Fruit fly (Drosophila melanogaster) whole organism, embryonic: ENCODE results near the gene aop.

Source experiments
- CG11456 ChIP-seq: fragments of 200-800 bp; sonication (Bioruptor generic); IDR thresholded peaks from 3 replicates; pipeline ENCODE4 v1.3.6; 2022; ENCODE audit warnings: missing biosample characterization, missing genetic modification characterization
- CG11560 ChIP-seq: fragments of 200-800 bp; sonication (Bioruptor generic); IDR thresholded peaks from 3 replicates; pipeline ENCODE4 v1.3.6; 2022; ENCODE audit warnings: missing biosample characterization, missing genetic modification characterization
- CG11696 ChIP-seq: fragments of 200-800 bp; sonication (Bioruptor generic); IDR thresholded peaks from 2 replicates; pipeline ENCODE4 v1.3.6; 2022; ENCODE audit warnings: missing biosample characterization, missing genetic modification characterization
- CG12155 ChIP-seq: fragments of 200-800 bp; sonication (Bioruptor generic); optimal IDR thresholded peaks from 3 replicates; lab custom pipeline; 2016; ENCODE audit warnings: missing biosample characterization, missing genetic modification characterization
- CG14860 ChIP-seq: fragments of 200-800 bp; sonication (Bioruptor generic); IDR thresholded peaks from 3 replicates; pipeline ENCODE4 v1.3.6; 2022; ENCODE audit warnings: missing biosample characterization, missing genetic modification characterization; ENCODE audit not compliant: partially characterized antibody
- CG14965 ChIP-seq: fragments of 200-800 bp; sonication (Bioruptor generic); optimal IDR thresholded peaks from 2 replicates; lab custom pipeline; 2016; ENCODE audit warnings: missing biosample characterization, missing genetic modification characterization, borderline replicate concordance
- CG15073 ChIP-seq: fragments of 200-800 bp; sonication (Bioruptor generic); optimal IDR thresholded peaks from 2 replicates; lab custom pipeline; 2016; ENCODE audit warnings: missing biosample characterization, missing genetic modification characterization
- CG17186 ChIP-seq: fragments of 200-800 bp; sonication (Bioruptor generic); optimal IDR thresholded peaks from 3 replicates; lab custom pipeline; 2017; ENCODE audit warnings: missing biosample characterization, missing genetic modification reagents, missing genetic modification characterization
- CG17328 ChIP-seq: fragments of 200-800 bp; sonication (Bioruptor generic); IDR thresholded peaks from 2 replicates; pipeline ENCODE4 v1.3.6; 2022; ENCODE audit warnings: missing biosample characterization, missing genetic modification characterization
- CG1792 ChIP-seq: fragments of 200-800 bp; sonication (Bioruptor generic); optimal IDR thresholded peaks from 2 replicates; lab custom pipeline; 2016; ENCODE audit warnings: missing biosample characterization, missing genetic modification characterization
- CG43689 ChIP-seq: fragments of 200-800 bp; sonication (Bioruptor generic); IDR thresholded peaks from 2 replicates; pipeline ENCODE4 v1.3.6; 2022; ENCODE audit warnings: missing biosample characterization, missing genetic modification characterization
- CG4424 ChIP-seq: fragments of 200-800 bp; sonication (Bioruptor generic); optimal IDR thresholded peaks from 3 replicates; lab custom pipeline; 2016; ENCODE audit warnings: missing biosample characterization, missing genetic modification characterization
- CG5953 ChIP-seq: fragments of 200-800 bp; sonication (Bioruptor generic); IDR thresholded peaks from 2 replicates; pipeline ENCODE4 v1.3.6; 2022; ENCODE audit warnings: missing biosample characterization, missing genetic modification characterization
- CG8281 ChIP-seq: fragments of 200-800 bp; sonication (Bioruptor generic); optimal IDR thresholded peaks from 2 replicates; lab custom pipeline; 2018; ENCODE audit warnings: missing biosample characterization, mild to moderate bottlenecking, missing genetic modification characterization, moderate library complexity
- CG9437 ChIP-seq: fragments of 200-800 bp; sonication (Bioruptor generic); optimal IDR thresholded peaks from 2 replicates; lab custom pipeline; 2018; ENCODE audit warnings: missing biosample characterization, mild to moderate bottlenecking, missing genetic modification characterization
- CkIIα-i1 ChIP-seq: fragments of 200-800 bp; sonication (Bioruptor generic); IDR thresholded peaks from 2 replicates; pipeline ENCODE4 v1.3.6; 2022; ENCODE audit warnings: missing biosample characterization, missing genetic modification characterization
- Dad ChIP-seq: fragments of 200-800 bp; sonication (Bioruptor generic); optimal IDR thresholded peaks from 3 replicates; lab custom pipeline; 2016; ENCODE audit warnings: missing biosample characterization, missing genetic modification characterization
- Deaf1 ChIP-seq: fragments of 200-800 bp; optimal IDR thresholded peaks from 3 replicates; lab custom pipeline; 2019; ENCODE audit warnings: missing biosample characterization, mild to moderate bottlenecking, missing genetic modification characterization, moderate library complexity
- Ets97D ChIP-seq: fragments of 200-800 bp; sonication (Bioruptor generic); optimal IDR thresholded peaks from 3 replicates; lab custom pipeline; 2016; ENCODE audit warnings: missing biosample characterization, missing genetic modification characterization
- Fer1 ChIP-seq: fragments of 200-800 bp; sonication (Bioruptor generic); optimal IDR thresholded peaks from 2 replicates; lab custom pipeline; 2017; ENCODE audit warnings: missing biosample characterization, mild to moderate bottlenecking, missing genetic modification characterization
- Fer2 ChIP-seq: fragments of 200-800 bp; sonication (Bioruptor generic); optimal IDR thresholded peaks from 2 replicates; lab custom pipeline; 2018; ENCODE audit warnings: missing biosample characterization, mild to moderate bottlenecking, missing genetic modification characterization, moderate library complexity
- Gug ChIP-seq: fragments of 200-800 bp; sonication (Bioruptor generic); IDR thresholded peaks from 4 replicates; pipeline ENCODE4 v1.3.6; 2022; ENCODE audit warnings: missing biosample characterization, missing genetic modification characterization
- HLH3B ChIP-seq: fragments of 200-800 bp; sonication (Bioruptor generic); IDR thresholded peaks from 2 replicates; pipeline ENCODE4 v1.3.6; 2022; ENCODE audit warnings: missing biosample characterization, missing genetic modification characterization
- HLH54F ChIP-seq: fragments of 200-800 bp; sonication (Bioruptor generic); optimal IDR thresholded peaks from 3 replicates; lab custom pipeline; 2016; ENCODE audit warnings: missing biosample characterization, missing genetic modification characterization
- Hr3 ChIP-seq: fragments of 200-800 bp; sonication (Bioruptor generic); optimal IDR thresholded peaks from 3 replicates; lab custom pipeline; 2016; ENCODE audit warnings: missing biosample characterization, missing genetic modification characterization
- Hr39 ChIP-seq: fragments of >200 bp; optimal IDR thresholded peaks from 2 replicates; lab custom pipeline; 2017
- NK7.1 ChIP-seq: fragments of 200-800 bp; sonication (Bioruptor generic); optimal IDR thresholded peaks from 3 replicates; lab custom pipeline; 2016; ENCODE audit warnings: missing biosample characterization, missing genetic modification characterization
- Nf-YC ChIP-seq: fragments of 200-800 bp; optimal IDR thresholded peaks from 3 replicates; lab custom pipeline; 2019; ENCODE audit warnings: missing biosample characterization, mild to moderate bottlenecking, missing genetic modification characterization, moderate library complexity
- Poxn ChIP-seq: fragments of 200-800 bp; sonication (Bioruptor generic); IDR thresholded peaks from 2 replicates; pipeline ENCODE4 v1.3.6; 2022; ENCODE audit warnings: missing biosample characterization, missing genetic modification characterization
- Ravus ChIP-seq: fragments of 200-800 bp; sonication (Bioruptor generic); IDR thresholded peaks from 2 replicates; pipeline ENCODE4 v1.3.6; 2022; ENCODE audit warnings: missing biosample characterization, missing genetic modification characterization
- Scr ChIP-seq: fragments of 200-800 bp; sonication (Bioruptor generic); IDR thresholded peaks from 2 replicates; pipeline ENCODE4 v1.3.6; 2022; ENCODE audit warnings: missing biosample characterization, missing genetic modification characterization; ENCODE audit not compliant: partially characterized antibody
- ap ChIP-seq: fragments of 200-800 bp; sonication (Bioruptor generic); IDR thresholded peaks from 2 replicates; pipeline ENCODE4 v1.3.6; 2022; ENCODE audit warnings: missing biosample characterization, missing genetic modification characterization
- br ChIP-seq: fragments of >200 bp; optimal IDR thresholded peaks from 2 replicates; lab custom pipeline; 2017
- btn ChIP-seq: fragments of 200-800 bp; sonication (Bioruptor generic); optimal IDR thresholded peaks from 2 replicates; lab custom pipeline; 2016; ENCODE audit warnings: missing biosample characterization, missing genetic modification characterization
- chif ChIP-seq, 2 experiments: fragments of 200-800 bp; sonication (Bioruptor generic); optimal IDR thresholded peaks; 3 replicates each; lab custom pipeline; 2016; ENCODE audit warnings: missing biosample characterization in 2 of 2, missing genetic modification characterization in 2 of 2
- chinmo ChIP-seq: fragments of 200-800 bp; sonication (Bioruptor generic); IDR thresholded peaks from 4 replicates; pipeline ENCODE4 v1.3.6; 2022; ENCODE audit warnings: missing biosample characterization, missing genetic modification characterization; ENCODE audit not compliant: partially characterized antibody
- exex ChIP-seq: fragments of 200-800 bp; sonication (Bioruptor generic); optimal IDR thresholded peaks from 4 replicates; lab custom pipeline; 2018; ENCODE audit warnings: missing biosample characterization, mild to moderate bottlenecking, missing genetic modification characterization, moderate library complexity
- ham ChIP-seq: fragments of 200-800 bp; sonication (Bioruptor generic); IDR thresholded peaks from 2 replicates; pipeline ENCODE4 v1.3.6; 2022; ENCODE audit warnings: missing biosample characterization, missing genetic modification characterization
- kah ChIP-seq: fragments of 200-800 bp; sonication (Bioruptor generic); optimal IDR thresholded peaks from 2 replicates; lab custom pipeline; 2018; ENCODE audit warnings: missing biosample characterization, mild to moderate bottlenecking, missing genetic modification characterization
- knrl ChIP-seq: fragments of 200-800 bp; sonication (Bioruptor generic); IDR thresholded peaks from 3 replicates; pipeline ENCODE4 v1.3.6; 2022; ENCODE audit warnings: missing biosample characterization, missing genetic modification characterization; ENCODE audit not compliant: partially characterized antibody
- lbe ChIP-seq: fragments of 200-800 bp; sonication (Bioruptor generic); optimal IDR thresholded peaks from 2 replicates; lab custom pipeline; 2016; ENCODE audit warnings: missing biosample characterization, mild to moderate bottlenecking, missing genetic modification characterization
- lmd ChIP-seq: fragments of 200-800 bp; sonication (Bioruptor generic); IDR thresholded peaks from 2 replicates; pipeline ENCODE4 v1.3.6; 2022; ENCODE audit warnings: missing biosample characterization, missing genetic modification characterization
- lola ChIP-seq, 3 experiments: fragments of >200 bp in 2 of 3; fragments of 200-800 bp in 1 of 3; sonication (Bioruptor generic) in 1 of 3; optimal IDR thresholded peaks; 2 replicates each; lab custom pipeline; 2017 to 2019; ENCODE audit warnings: missing biosample characterization in 3 of 3, missing genetic modification characterization in 3 of 3, mild to moderate bottlenecking in 1 of 3, moderate library complexity in 1 of 3
- mirr ChIP-seq: fragments of 200-800 bp; sonication (Bioruptor generic); optimal IDR thresholded peaks from 3 replicates; lab custom pipeline; 2018; ENCODE audit warnings: missing biosample characterization, mild to moderate bottlenecking, missing genetic modification characterization
- oc ChIP-seq: fragments of 200-800 bp; sonication (Bioruptor generic); optimal IDR thresholded peaks from 2 replicates; lab custom pipeline; 2018; ENCODE audit warnings: missing biosample characterization, mild to moderate bottlenecking, missing genetic modification characterization, moderate library complexity
- onecut ChIP-seq: fragments of 200-800 bp; sonication (Bioruptor generic); IDR thresholded peaks from 2 replicates; pipeline ENCODE4 v1.3.6; 2022; ENCODE audit warnings: missing biosample characterization, missing genetic modification characterization
- p53 ChIP-seq: fragments of 200-800 bp; sonication (Bioruptor generic); optimal IDR thresholded peaks from 2 replicates; lab custom pipeline; 2016; ENCODE audit warnings: missing biosample characterization, missing genetic modification characterization
- pita ChIP-seq: fragments of 200-800 bp; sonication (Bioruptor generic); optimal IDR thresholded peaks from 2 replicates; lab custom pipeline; 2017; ENCODE audit warnings: missing biosample characterization, mild to moderate bottlenecking, missing genetic modification characterization
- pum ChIP-seq: fragments of 200-800 bp; sonication (Bioruptor generic); optimal IDR thresholded peaks from 2 replicates; lab custom pipeline; 2016; ENCODE audit warnings: missing biosample characterization, missing genetic modification characterization
- sisA ChIP-seq: fragments of 200-800 bp; sonication (Bioruptor generic); IDR thresholded peaks from 2 replicates; pipeline ENCODE4 v1.3.6; 2022; ENCODE audit warnings: missing biosample characterization, missing genetic modification characterization
- sr ChIP-seq: fragments of 200-800 bp; sonication (Bioruptor generic); IDR thresholded peaks from 3 replicates; pipeline ENCODE4 v1.3.6; 2022; ENCODE audit warnings: missing biosample characterization, missing genetic modification characterization
- sug ChIP-seq: fragments of 200-800 bp; optimal IDR thresholded peaks from 2 replicates; lab custom pipeline; 2019; ENCODE audit warnings: missing biosample characterization, mild to moderate bottlenecking, missing genetic modification characterization, moderate library complexity

Gene aop

DNA sequence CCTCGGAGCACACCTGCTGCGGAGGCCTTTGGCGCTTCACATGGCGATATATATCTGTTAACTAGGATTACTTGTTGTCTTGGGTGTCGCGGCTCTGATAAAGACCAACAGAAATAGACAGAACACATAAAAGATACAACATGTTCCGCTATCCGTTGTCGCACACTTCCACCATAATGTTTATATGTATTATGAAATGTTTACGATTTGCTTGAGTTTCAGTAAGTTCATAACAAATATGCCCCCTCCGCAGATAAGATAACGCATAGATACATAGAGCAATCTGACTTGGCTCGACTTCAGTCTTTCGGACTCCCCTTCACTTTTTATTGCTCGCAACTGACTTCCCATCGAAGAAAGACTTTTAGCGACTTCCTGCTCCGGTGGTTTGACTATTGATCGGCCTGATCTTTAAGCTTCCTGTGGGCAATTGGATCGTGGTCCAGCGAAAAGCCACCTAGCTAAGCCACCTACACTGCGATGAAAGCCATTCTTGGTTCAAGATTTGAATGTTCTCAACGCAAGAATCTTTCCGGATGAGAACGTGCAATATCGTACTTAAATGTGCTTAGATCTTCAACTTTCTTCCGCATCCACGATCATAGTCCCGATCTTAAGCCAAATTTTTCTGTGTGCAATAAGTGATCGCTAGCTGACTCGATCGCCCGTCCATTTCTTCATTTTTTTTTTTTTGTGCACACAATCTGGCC, 10.2 kb downstream of the aop start (continued):
- TF ChIP-seq CkIIα-i1 (GFP tag; lab: Robert Waterston, UW): no peak
- TF ChIP-seq pita (GFP tag; lab: Kevin White, UChicago): no peak
- no peak for TF ChIP-seq sisA (GFP tag; lab: Robert Waterston, UW)
- TF ChIP-seq HLH54F: no peak
- TF ChIP-seq CG11696 (GFP tag; lab: Robert Waterston, UW): no peak
- no peak for TF ChIP-seq p53
- no peak for TF ChIP-seq br (lab: Kevin White, UChicago)
- TF ChIP-seq CG1792 (GFP tag; lab: Kevin White, UChicago): no peak
- peak; percentile 92 for TF ChIP-seq mirr (GFP tag; lab: Kevin White, UChicago)
- TF ChIP-seq CG43689: no peak
- no peak for TF ChIP-seq Hr39
- TF ChIP-seq btn (GFP tag; lab: Kevin White, UChicago): no peak
- TF ChIP-seq CG5953 (GFP tag; lab: Robert Waterston, UW): no peak
- TF ChIP-seq onecut: peak; percentile 7; the same call in 1 of the 2 replicates
- TF ChIP-seq Hr3: no peak
- TF ChIP-seq Deaf1 (tag; lab: Kevin White, UChicago): no peak
- TF ChIP-seq Fer1 (GFP tag; lab: Kevin White, UChicago): peak; percentile 65
- no peak for TF ChIP-seq Ravus (GFP tag; lab: Robert Waterston, UW)
- no peak for TF ChIP-seq CG17328
- TF ChIP-seq CG9437 (GFP tag; lab: Kevin White, UChicago): no peak
- TF ChIP-seq CG11456 (GFP tag; lab: Robert Waterston, UW): no peak
- no peak for TF ChIP-seq Dad
- TF ChIP-seq CG12155: no peak
- no peak for TF ChIP-seq Gug (GFP tag; lab: Robert Waterston, UW)
- no peak for TF ChIP-seq chinmo (GFP tag; lab: Robert Waterston, UW)
- no peak for TF ChIP-seq Fer2 (tag; lab: Kevin White, UChicago)
- TF ChIP-seq HLH3B: peak; percentile 18; the same call in 1 of the 2 replicates
- no peak for TF ChIP-seq lbe (GFP tag; lab: Kevin White, UChicago)
- no peak for TF ChIP-seq Scr (GFP tag; lab: Robert Waterston, UW)
- TF ChIP-seq knrl (GFP tag; lab: Robert Waterston, UW): no peak
- TF ChIP-seq NK7.1 (GFP tag; lab: Kevin White, UChicago): no peak
- TF ChIP-seq chif (GFP tag; optimal IDR thresholded peaks at IDR 0.05; lab: Kevin White, UChicago): no peak
- TF ChIP-seq CG14860 (GFP tag; lab: Robert Waterston, UW): no peak
- no peak for TF ChIP-seq CG15073 (GFP tag; lab: Kevin White, UChicago)
- no peak for TF ChIP-seq ham
- TF ChIP-seq pum: no peak
- TF ChIP-seq CG4424 (GFP tag; lab: Kevin White, UChicago): no peak
- TF ChIP-seq CG17186 (GFP tag; lab: Kevin White, UChicago): no peak
- no peak for TF ChIP-seq CG11560 (tag; lab: Robert Waterston, UW)
- no peak for TF ChIP-seq Nf-YC (tag; lab: Kevin White, UChicago)
- TF ChIP-seq lola (GFP tag; optimal IDR thresholded peaks at IDR 0.05; lab: Kevin White, UChicago): no peak
- no peak for TF ChIP-seq lmd (GFP tag; lab: Robert Waterston, UW)
- TF ChIP-seq Poxn (GFP tag; lab: Robert Waterston, UW): no peak
- TF ChIP-seq CG14965 (GFP tag; lab: Kevin White, UChicago): no peak
- no peak for TF ChIP-seq ap (GFP tag; lab: Robert Waterston, UW)
- no peak for TF ChIP-seq oc (tag; lab: Kevin White, UChicago)
- peak; percentile 55 for TF ChIP-seq sug (tag; lab: Kevin White, UChicago)
- no peak for TF ChIP-seq sr (GFP tag; lab: Robert Waterston, UW)
- no peak for TF ChIP-seq CG8281 (tag; lab: Kevin White, UChicago)
- peak; percentile 48 for TF ChIP-seq kah (GFP tag; lab: Kevin White, UChicago)
- no peak for TF ChIP-seq Ets97D
- TF ChIP-seq exex (tag; lab: Kevin White, UChicago): peak; percentile 67
